Fruit fly (Drosophila melanogaster) whole organism, embryonic: ENCODE data around the gene CG4455.

ENCODE experiments used
- ATbp ChIP-seq: fragments of 200-800 bp; sonication (Bioruptor generic); optimal IDR thresholded peaks from 2 replicates; lab custom pipeline; 2017; ENCODE audit warnings: missing biosample characterization, mild to moderate bottlenecking, missing genetic modification characterization, missing genetic modification reagents
- CG10267 ChIP-seq: fragments of 200-800 bp; sonication (Bioruptor generic); optimal IDR thresholded peaks from 2 replicates; lab custom pipeline; 2018; ENCODE audit warnings: missing biosample characterization, mild to moderate bottlenecking, missing genetic modification characterization, moderate library complexity
- CG10431 ChIP-seq: fragments of 200-800 bp; sonication (Bioruptor generic); optimal IDR thresholded peaks from 3 replicates; lab custom pipeline; 2018; ENCODE audit warnings: missing biosample characterization, mild to moderate bottlenecking, missing genetic modification characterization
- CG10565 ChIP-seq: fragments of 200-800 bp; sonication (Bioruptor generic); optimal IDR thresholded peaks from 3 replicates; lab custom pipeline; 2016; ENCODE audit warnings: missing biosample characterization, mild to moderate bottlenecking, missing genetic modification characterization
- CG11456 ChIP-seq: fragments of 200-800 bp; sonication (Bioruptor generic); IDR thresholded peaks from 3 replicates; pipeline ENCODE4 v1.3.6; 2022; ENCODE audit warnings: missing biosample characterization, missing genetic modification characterization
- CG11504 ChIP-seq: fragments of 200-800 bp; sonication (Bioruptor generic); optimal IDR thresholded peaks from 3 replicates; lab custom pipeline; 2019; ENCODE audit warnings: missing biosample characterization, mild to moderate bottlenecking, missing genetic modification characterization, moderate library complexity
- CG14441 ChIP-seq: fragments of 200-800 bp; sonication (Bioruptor generic); IDR thresholded peaks from 2 replicates; pipeline ENCODE4 v1.3.6; 2022; ENCODE audit warnings: missing biosample characterization, missing genetic modification characterization
- CG15269 ChIP-seq: fragments of 200-800 bp; sonication (Bioruptor generic); optimal IDR thresholded peaks from 2 replicates; lab custom pipeline; 2018; ENCODE audit warnings: missing biosample characterization, mild to moderate bottlenecking, missing genetic modification characterization, moderate library complexity
- CG16863 ChIP-seq: fragments of 200-800 bp; sonication (Bioruptor generic); optimal IDR thresholded peaks from 3 replicates; lab custom pipeline; 2016; ENCODE audit warnings: missing biosample characterization, missing genetic modification characterization
- CG30403 ChIP-seq: fragments of 200-800 bp; sonication (Bioruptor generic); optimal IDR thresholded peaks from 3 replicates; lab custom pipeline; 2016; ENCODE audit warnings: missing biosample characterization, missing genetic modification characterization
- CG3995 ChIP-seq: fragments of 200-800 bp; sonication (Bioruptor generic); optimal IDR thresholded peaks from 3 replicates; lab custom pipeline; 2016; ENCODE audit warnings: missing biosample characterization, missing genetic modification characterization
- CG6683 ChIP-seq: fragments of 200-800 bp; sonication (Bioruptor generic); optimal IDR thresholded peaks from 2 replicates; lab custom pipeline; 2017; ENCODE audit warnings: missing biosample characterization, mild to moderate bottlenecking, missing genetic modification characterization, missing genetic modification reagents
- CG7357 ChIP-seq: fragments of 200-800 bp; sonication (Bioruptor generic); IDR thresholded peaks from 3 replicates; pipeline ENCODE4 v1.3.6; 2022; ENCODE audit warnings: missing biosample characterization, missing genetic modification characterization
- CG7372 ChIP-seq: fragments of 200-800 bp; sonication (Bioruptor generic); IDR thresholded peaks from 2 replicates; pipeline ENCODE4 v1.3.6; 2022; ENCODE audit warnings: missing biosample characterization, missing genetic modification characterization
- CG7839 ChIP-seq: fragments of 200-800 bp; sonication (Bioruptor generic); optimal IDR thresholded peaks from 3 replicates; lab custom pipeline; 2018; ENCODE audit warnings: missing biosample characterization, mild to moderate bottlenecking, missing genetic modification characterization, moderate library complexity
- CG8281 ChIP-seq: fragments of 200-800 bp; sonication (Bioruptor generic); optimal IDR thresholded peaks from 2 replicates; lab custom pipeline; 2018; ENCODE audit warnings: missing biosample characterization, mild to moderate bottlenecking, missing genetic modification characterization, moderate library complexity
- CG8944 ChIP-seq: fragments of 200-800 bp; sonication (Bioruptor generic); optimal IDR thresholded peaks from 3 replicates; lab custom pipeline; 2016; ENCODE audit warnings: missing biosample characterization, missing genetic modification characterization
- CG9437 ChIP-seq: fragments of 200-800 bp; sonication (Bioruptor generic); optimal IDR thresholded peaks from 2 replicates; lab custom pipeline; 2018; ENCODE audit warnings: missing biosample characterization, mild to moderate bottlenecking, missing genetic modification characterization
- CrebB ChIP-seq: fragments of 200-800 bp; sonication (Bioruptor generic); optimal IDR thresholded peaks from 3 replicates; lab custom pipeline; 2018; ENCODE audit warnings: missing biosample characterization, mild to moderate bottlenecking, missing genetic modification characterization
- Fer3 ChIP-seq: fragments of 200-800 bp; sonication (Bioruptor generic); optimal IDR thresholded peaks from 2 replicates; lab custom pipeline; 2018; ENCODE audit warnings: missing biosample characterization, mild to moderate bottlenecking, missing genetic modification characterization, moderate library complexity
- HmgD ChIP-seq: fragments of 200-800 bp; sonication (Bioruptor generic); optimal IDR thresholded peaks from 3 replicates; lab custom pipeline; 2016; ENCODE audit warnings: missing biosample characterization, missing genetic modification characterization
- Hmx ChIP-seq: fragments of 200-800 bp; sonication (Bioruptor generic); optimal IDR thresholded peaks from 2 replicates; lab custom pipeline; 2016; ENCODE audit warnings: missing biosample characterization, missing genetic modification characterization
- Hr3 ChIP-seq: fragments of 200-800 bp; sonication (Bioruptor generic); optimal IDR thresholded peaks from 3 replicates; lab custom pipeline; 2016; ENCODE audit warnings: missing biosample characterization, missing genetic modification characterization
- Kr ChIP-seq: fragments of 200-800 bp; sonication (Bioruptor generic); optimal IDR thresholded peaks from 2 replicates; lab custom pipeline; 2017; ENCODE audit warnings: missing biosample characterization, mild to moderate bottlenecking, missing genetic modification characterization
- Nf-YB ChIP-seq: fragments of 200-800 bp; sonication (Bioruptor generic); optimal IDR thresholded peaks from 3 replicates; lab custom pipeline; 2019; ENCODE audit warnings: missing biosample characterization, mild to moderate bottlenecking, missing genetic modification characterization, moderate library complexity
- Nf-YC ChIP-seq: fragments of 200-800 bp; optimal IDR thresholded peaks from 3 replicates; lab custom pipeline; 2019; ENCODE audit warnings: missing biosample characterization, mild to moderate bottlenecking, missing genetic modification characterization, moderate library complexity
- Oli ChIP-seq: fragments of 200-800 bp; sonication (Bioruptor generic); optimal IDR thresholded peaks from 2 replicates; lab custom pipeline; 2018; ENCODE audit warnings: missing biosample characterization, mild to moderate bottlenecking, missing genetic modification characterization, moderate library complexity
- Spps ChIP-seq: fragments of 200-800 bp; sonication (Bioruptor generic); optimal IDR thresholded peaks from 2 replicates; lab custom pipeline; 2018; ENCODE audit warnings: missing biosample characterization, mild to moderate bottlenecking, missing genetic modification characterization
- TFAM ChIP-seq: fragments of 200-800 bp; sonication (Bioruptor generic); optimal IDR thresholded peaks from 2 replicates; lab custom pipeline; 2017; ENCODE audit warnings: missing biosample characterization, missing genetic modification characterization, inconsistent platforms
- YL-1 ChIP-seq: fragments of 200-800 bp; sonication (Bioruptor generic); optimal IDR thresholded peaks from 3 replicates; lab custom pipeline; 2017; ENCODE audit warnings: missing biosample characterization, mild to moderate bottlenecking, missing genetic modification characterization
- cad ChIP-seq: fragments of >200 bp; optimal IDR thresholded peaks from 2 replicates; lab custom pipeline; 2017; ENCODE audit warnings: missing biosample characterization, missing genetic modification characterization
- cwo ChIP-seq: fragments of 200-800 bp; sonication (Bioruptor generic); optimal IDR thresholded peaks from 3 replicates; lab custom pipeline; 2017; ENCODE audit warnings: missing biosample characterization, missing genetic modification characterization, mild to moderate bottlenecking, moderate library complexity, missing genetic modification reagents
- dmrt11E ChIP-seq: fragments of 200-800 bp; sonication (Bioruptor generic); optimal IDR thresholded peaks from 3 replicates; lab custom pipeline; 2018; ENCODE audit warnings: missing biosample characterization, mild to moderate bottlenecking, missing genetic modification characterization, moderate library complexity
- emc ChIP-seq: fragments of 200-800 bp; sonication (Bioruptor generic); optimal IDR thresholded peaks from 2 replicates; lab custom pipeline; 2016; ENCODE audit warnings: missing biosample characterization, missing genetic modification characterization
- grau ChIP-seq: fragments of 200-800 bp; optimal IDR thresholded peaks from 3 replicates; lab custom pipeline; 2019; ENCODE audit warnings: missing biosample characterization, mild to moderate bottlenecking, missing genetic modification characterization, moderate library complexity
- gt ChIP-seq: fragments of 200-800 bp; sonication (Bioruptor generic); IDR thresholded peaks from 2 replicates; pipeline ENCODE4 v1.3.6; 2022; ENCODE audit warnings: missing biosample characterization, missing genetic modification characterization
- kah ChIP-seq: fragments of 200-800 bp; sonication (Bioruptor generic); optimal IDR thresholded peaks from 2 replicates; lab custom pipeline; 2018; ENCODE audit warnings: missing biosample characterization, mild to moderate bottlenecking, missing genetic modification characterization
- lmd ChIP-seq: fragments of 200-800 bp; sonication (Bioruptor generic); IDR thresholded peaks from 2 replicates; pipeline ENCODE4 v1.3.6; 2022; ENCODE audit warnings: missing biosample characterization, missing genetic modification characterization
- luna ChIP-seq: fragments of 200-800 bp; sonication (Bioruptor generic); optimal IDR thresholded peaks from 2 replicates; lab custom pipeline; 2016; ENCODE audit warnings: missing biosample characterization, missing genetic modification characterization
- p53 ChIP-seq: fragments of 200-800 bp; sonication (Bioruptor generic); optimal IDR thresholded peaks from 2 replicates; lab custom pipeline; 2016; ENCODE audit warnings: missing biosample characterization, missing genetic modification characterization
- peb ChIP-seq: fragments of 200-800 bp; sonication (Bioruptor generic); IDR thresholded peaks from 2 replicates; pipeline ENCODE4 v1.3.6; 2022; ENCODE audit warnings: missing biosample characterization, missing genetic modification characterization
- ranshi ChIP-seq: fragments of 200-800 bp; sonication (Bioruptor generic); IDR thresholded peaks from 2 replicates; pipeline ENCODE4 v1.3.6; 2022; ENCODE audit warnings: missing biosample characterization, missing genetic modification characterization
- rib ChIP-seq: fragments of 200-800 bp; sonication (Bioruptor generic); IDR thresholded peaks from 2 replicates; pipeline ENCODE4 v1.3.6; 2022; ENCODE audit warnings: missing biosample characterization, missing genetic modification characterization
- ro ChIP-seq: fragments of 200-800 bp; sonication (Bioruptor generic); IDR thresholded peaks from 2 replicates; pipeline ENCODE4 v1.3.6; 2022; ENCODE audit warnings: missing biosample characterization, missing genetic modification characterization
- row ChIP-seq: fragments of 200-800 bp; sonication (Bioruptor generic); IDR thresholded peaks from 3 replicates; pipeline ENCODE4 v1.3.6; 2022; ENCODE audit warnings: missing biosample characterization, missing genetic modification characterization
- run ChIP-seq: fragments of 200-800 bp; sonication (Bioruptor generic); optimal IDR thresholded peaks from 3 replicates; lab custom pipeline; 2018; ENCODE audit warnings: missing biosample characterization, mild to moderate bottlenecking, missing genetic modification characterization
- sisA ChIP-seq: fragments of 200-800 bp; sonication (Bioruptor generic); IDR thresholded peaks from 2 replicates; pipeline ENCODE4 v1.3.6; 2022; ENCODE audit warnings: missing biosample characterization, missing genetic modification characterization
- so ChIP-seq: fragments of 200-800 bp; sonication (Bioruptor generic); IDR thresholded peaks from 3 replicates; pipeline ENCODE4 v1.3.6; 2022; ENCODE audit warnings: missing biosample characterization, missing genetic modification characterization
- toy ChIP-seq: fragments of 200-800 bp; sonication (Bioruptor generic); IDR thresholded peaks from 2 replicates; pipeline ENCODE4 v1.3.6; 2022; ENCODE audit warnings: missing biosample characterization, missing genetic modification characterization
- trem ChIP-seq: fragments of 200-800 bp; optimal IDR thresholded peaks from 3 replicates; lab custom pipeline; 2019; ENCODE audit warnings: missing biosample characterization, mild to moderate bottlenecking, missing genetic modification characterization, moderate library complexity
- unc-4 ChIP-seq: fragments of 200-800 bp; sonication (Bioruptor generic); IDR thresholded peaks from 2 replicates; pipeline ENCODE4 v1.3.6; 2022; ENCODE audit warnings: missing biosample characterization, missing genetic modification characterization; ENCODE audit not compliant: partially characterized antibody
- vnd ChIP-seq: fragments of 200-800 bp; sonication (Bioruptor generic); IDR thresholded peaks from 3 replicates; pipeline ENCODE4 v1.3.6; 2022; ENCODE audit warnings: missing biosample characterization, missing genetic modification characterization; ENCODE audit not compliant: partially characterized antibody

CG4455 gene

DNA sequence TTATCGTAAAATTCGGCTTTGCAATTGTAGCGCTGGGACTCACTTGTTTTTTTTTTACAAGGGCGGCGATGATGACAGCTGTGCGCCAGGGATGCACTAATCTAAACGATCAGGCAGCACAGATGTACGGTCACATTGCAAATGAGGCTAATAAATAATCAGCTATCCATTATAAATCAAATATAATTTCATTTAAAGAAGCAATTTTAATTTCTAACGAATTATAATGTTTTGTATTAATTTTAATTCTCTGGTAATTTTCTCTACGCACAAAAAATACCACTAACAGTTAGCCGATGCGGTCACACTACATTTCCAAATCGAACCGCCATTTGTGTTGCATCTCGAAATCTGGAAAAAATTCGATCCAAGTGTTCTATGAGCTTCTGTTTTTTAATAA is 42.1 kb upstream of the CG4455 start, which contains the start of the genes cni and fzy (continued):
- TF ChIP-seq CG14441 (GFP tag; lab: Robert Waterston, UW), result no peak
- TF ChIP-seq run, result no peak
- TF ChIP-seq sisA, result peak; percentile 39; the same call in 1 of the 2 replicates
- no peak for TF ChIP-seq CG7357 (GFP tag; lab: Robert Waterston, UW)
- no peak for TF ChIP-seq so
- no peak for TF ChIP-seq cwo
- no peak for TF ChIP-seq p53 (GFP tag; lab: Kevin White, UChicago)
- TF ChIP-seq ATbp (GFP tag; lab: Kevin White, UChicago), result no peak
- TF ChIP-seq CG15269 (tag; lab: Kevin White, UChicago), result no peak
- no peak for TF ChIP-seq CG9437
- no peak for TF ChIP-seq CG8281 (tag; lab: Kevin White, UChicago)
- no peak for TF ChIP-seq ranshi (GFP tag; lab: Robert Waterston, UW)
- TF ChIP-seq CG7839 (tag; lab: Kevin White, UChicago), result no peak
- no peak for TF ChIP-seq toy (GFP tag; lab: Robert Waterston, UW)
- TF ChIP-seq ro (GFP tag; lab: Robert Waterston, UW), result no peak
- no peak for TF ChIP-seq lmd
- TF ChIP-seq cad (GFP tag; lab: Kevin White, UChicago), result no peak
- TF ChIP-seq Hmx (GFP tag; lab: Kevin White, UChicago), result no peak
- peak; percentile 6 for TF ChIP-seq Spps (tag; lab: Kevin White, UChicago)
- TF ChIP-seq kah, result no peak
- no peak for TF ChIP-seq TFAM (GFP tag; lab: Kevin White, UChicago)
- no peak for TF ChIP-seq CG8944 (GFP tag; lab: Kevin White, UChicago)
- peak; percentile 93 for TF ChIP-seq trem (tag; lab: Kevin White, UChicago)
- no peak for TF ChIP-seq emc (GFP tag; lab: Kevin White, UChicago)
- no peak for TF ChIP-seq CG10431 (GFP tag; lab: Kevin White, UChicago)
- TF ChIP-seq dmrt11E (tag; lab: Kevin White, UChicago), result peak; percentile 21
- no peak for TF ChIP-seq Oli (tag; lab: Kevin White, UChicago)
- no peak for TF ChIP-seq CG7372 (GFP tag; lab: Robert Waterston, UW)
- no peak for TF ChIP-seq Kr (GFP tag; lab: Kevin White, UChicago)
- TF ChIP-seq Fer3, result no peak
- peak; percentile 37; the same call in 1 of the 2 replicates for TF ChIP-seq unc-4 (GFP tag; lab: Robert Waterston, UW)
- no peak for TF ChIP-seq CG16863 (GFP tag; lab: Kevin White, UChicago)
- no peak for TF ChIP-seq peb (GFP tag; lab: Robert Waterston, UW)
- TF ChIP-seq CG6683 (GFP tag; lab: Kevin White, UChicago), result no peak
- peak; percentile 72 for TF ChIP-seq CG10267 (tag; lab: Kevin White, UChicago)
- TF ChIP-seq CrebB (tag; lab: Kevin White, UChicago), result no peak
- TF ChIP-seq grau, result peak; percentile 32
- peak; percentile 27 for TF ChIP-seq Hr3 (GFP tag; lab: Kevin White, UChicago)
- TF ChIP-seq CG10565 (GFP tag; lab: Kevin White, UChicago), result no peak
- TF ChIP-seq Nf-YB (GFP tag; lab: Kevin White, UChicago), result peak; percentile 7
- TF ChIP-seq Nf-YC (tag; lab: Kevin White, UChicago), result peak; percentile 37
- TF ChIP-seq row (GFP tag; lab: Robert Waterston, UW), result peak; percentile 36; the same call in 1 of the 3 replicates
- no peak for TF ChIP-seq luna (GFP tag; lab: Kevin White, UChicago)
- TF ChIP-seq gt, result no peak
- no peak for TF ChIP-seq CG3995 (GFP tag; lab: Kevin White, UChicago)
- peak; percentile 21 for TF ChIP-seq CG30403
- no peak for TF ChIP-seq CG11504 (tag; lab: Kevin White, UChicago)
- TF ChIP-seq rib (GFP tag; lab: Robert Waterston, UW), result no peak
- TF ChIP-seq HmgD (GFP tag; lab: Kevin White, UChicago), result no peak
- TF ChIP-seq YL-1 (GFP tag; lab: Kevin White, UChicago), result peak; percentile 83
- TF ChIP-seq CG11456 (GFP tag; lab: Robert Waterston, UW), result no peak
- no peak for TF ChIP-seq vnd (GFP tag; lab: Robert Waterston, UW)
